Fruit fly (Drosophila melanogaster): ENCODE results near the gene CG17803.
A peak's percentile ranks its signal among the peaks of the same experiment; 100 is the strongest.

The CG17803 gene

dm6 chr3R:17828653-17829052 is 27.3 kb upstream of the CG17803 start:
- TF ChIP-seq fkh (GFP tag; optimal IDR thresholded peaks at IDR 0.05) (peak; percentile 91), Sox102F (GFP tag; optimal IDR thresholded peaks at IDR 0.05) (no peak), Gug (GFP tag; IDR thresholded peaks at IDR 0.05) (no peak), CG32006 (GFP tag; optimal IDR thresholded peaks at IDR 0.05) (no peak), CG3919 (GFP tag; optimal IDR thresholded peaks at IDR 0.05) (no peak), CG9139 (GFP tag; optimal IDR thresholded peaks at IDR 0.05) (no peak), CG15336 (GFP tag; IDR thresholded peaks at IDR 0.05) (no peak), ss (GFP tag; optimal IDR thresholded peaks at IDR 0.05) (no peak), Ets96B (tag; optimal IDR thresholded peaks at IDR 0.05) (no peak)

DNA sequence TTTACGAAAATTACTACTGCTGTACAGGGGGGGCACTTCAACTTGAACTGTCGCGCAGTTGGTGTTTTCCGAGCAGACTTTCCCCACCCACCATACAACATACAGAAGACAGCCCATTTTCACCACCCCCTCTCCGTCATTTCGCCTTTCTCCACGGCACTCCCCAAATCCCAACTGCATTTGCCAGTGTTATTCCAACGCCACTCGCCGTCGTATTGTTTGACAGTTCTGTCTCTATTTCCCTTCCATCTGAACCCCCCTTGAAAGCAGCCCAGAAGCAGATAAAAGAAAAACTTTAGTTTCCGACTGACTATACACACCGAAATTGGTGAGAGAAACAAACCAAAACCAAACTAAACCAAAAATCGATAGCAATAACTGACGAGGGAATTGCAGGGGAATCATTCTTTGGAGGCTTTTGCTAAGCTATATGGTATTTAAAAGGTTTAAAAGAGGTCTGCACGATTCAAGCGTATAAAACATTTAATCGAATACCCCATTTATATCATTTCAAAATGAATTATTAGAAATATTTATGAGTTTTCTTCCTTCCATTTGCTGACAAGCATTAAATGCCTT is 25.8 kb upstream of the CG17803 start:
- peak; percentile 47 for TF ChIP-seq svp (GFP tag)
- no peak for TF ChIP-seq CG6163 (GFP tag; IDR thresholded peaks at IDR 0.05)

dm6 chr3R:17825806-17826583 is 24.7 kb upstream of the CG17803 start:
- peak; percentile 66 for TF ChIP-seq CG34406 (GFP tag; optimal IDR thresholded peaks at IDR 0.05)
- peak; percentile 14 for TF ChIP-seq CG6808 (GFP tag; optimal IDR thresholded peaks at IDR 0.05)
- TF ChIP-seq topi (GFP tag; optimal IDR thresholded peaks at IDR 0.05) = peak; percentile 37
- peak; percentile 18 for TF ChIP-seq Eip75B (GFP tag; optimal IDR thresholded peaks at IDR 0.05)
- TF ChIP-seq CG16779 (tag; optimal IDR thresholded peaks at IDR 0.05) = no peak
- TF ChIP-seq spab (GFP tag; optimal IDR thresholded peaks at IDR 0.05) = peak; percentile 21
- peak; percentile 37 for TF ChIP-seq cyc (GFP tag; optimal IDR thresholded peaks at IDR 0.05)
- TF ChIP-seq CG6792 (GFP tag; optimal IDR thresholded peaks at IDR 0.05) = peak; percentile 60
- TF ChIP-seq CG9139 (GFP tag; optimal IDR thresholded peaks at IDR 0.05) = no peak
- TF ChIP-seq CG8632 (GFP tag; optimal IDR thresholded peaks at IDR 0.05) = peak; percentile 54
- TF ChIP-seq acj6 (GFP tag; optimal IDR thresholded peaks at IDR 0.05) = peak; percentile 48
- peak; percentile 17 for TF ChIP-seq Sox15 (GFP tag; optimal IDR thresholded peaks at IDR 0.05)
- TF ChIP-seq Hr4 (GFP tag; optimal IDR thresholded peaks at IDR 0.05) = no peak
- peak; percentile 60 for TF ChIP-seq lz (GFP tag; optimal IDR thresholded peaks at IDR 0.05)
- TF ChIP-seq esn (GFP tag; optimal IDR thresholded peaks at IDR 0.05) = peak; percentile 76
- peak; percentile 35 for TF ChIP-seq Ets96B (tag; optimal IDR thresholded peaks at IDR 0.05)
- peak; percentile 26 for TF ChIP-seq Hr39 (GFP tag; optimal IDR thresholded peaks at IDR 0.05)
- TF ChIP-seq CG3032 (tag; optimal IDR thresholded peaks at IDR 0.05) = peak; percentile 32
- TF ChIP-seq CG31627 (GFP tag; optimal IDR thresholded peaks at IDR 0.05) = peak; percentile 31
- TF ChIP-seq svp (GFP tag) = peak; percentile 81
- TF ChIP-seq CG11294 (GFP tag; IDR thresholded peaks at IDR 0.05) = no peak
- TF ChIP-seq Lpt (GFP tag; optimal IDR thresholded peaks at IDR 0.05) = no peak
- TF ChIP-seq CG3919 (GFP tag; optimal IDR thresholded peaks at IDR 0.05) = peak; percentile 30
- peak; percentile 22 for TF ChIP-seq dsx (GFP tag; optimal IDR thresholded peaks at IDR 0.05; ENCODE audit: poor library complexity, severe bottlenecking)
- peak; percentile 42 for TF ChIP-seq CG11902 (GFP tag; optimal IDR thresholded peaks at IDR 0.05)
- TF ChIP-seq Sox102F (GFP tag; optimal IDR thresholded peaks at IDR 0.05) = peak; percentile 41
- TF ChIP-seq Met (GFP tag; optimal IDR thresholded peaks at IDR 0.05) = peak; percentile 41
- peak in 1 of 2 experiments; percentile 57 for TF ChIP-seq ss (GFP tag; optimal IDR thresholded peaks at IDR 0.05)
- TF ChIP-seq CG11762 (GFP tag; optimal IDR thresholded peaks at IDR 0.05; ENCODE audit: insufficient read depth) = no peak
- peak; percentile 26 for TF ChIP-seq Smox (GFP tag; optimal IDR thresholded peaks at IDR 0.05)
- peak; percentile 79 for TF ChIP-seq Eip78C (GFP tag)
- peak; percentile 58 for TF ChIP-seq achi (GFP tag; optimal IDR thresholded peaks at IDR 0.05)
- TF ChIP-seq CG10631 (GFP tag; optimal IDR thresholded peaks at IDR 0.05) = peak; percentile 62
- TF ChIP-seq CG10669 (GFP tag; optimal IDR thresholded peaks at IDR 0.05) = peak; percentile 26
- TF ChIP-seq Blimp-1 (GFP tag; optimal IDR thresholded peaks at IDR 0.05) = peak; percentile 27
- peak; percentile 46 for TF ChIP-seq OdsH (GFP tag; optimal IDR thresholded peaks at IDR 0.05)
- TF ChIP-seq salr (GFP tag; optimal IDR thresholded peaks at IDR 0.05) = no peak
- peak; percentile 4 for TF ChIP-seq Ets21C (GFP tag; optimal IDR thresholded peaks at IDR 0.05)
- no peak for TF ChIP-seq Sox14 (GFP tag; optimal IDR thresholded peaks at IDR 0.05)

All from whole organism, prepupa.